Worm (Caenorhabditis elegans) whole organism, L3 larva: ENCODE measurements around the gene C42C1.8.

Source experiments
- R02D3.7 ChIP-seq: fragments of 150-350 bp; optimal IDR thresholded peaks from 2 replicates; lab custom pipeline; 2014; ENCODE audit warnings: missing biosample characterization, missing genetic modification characterization
- ZK546.5 ChIP-seq: sonication (generic microtip); optimal IDR thresholded peaks from 2 replicates; lab custom pipeline; 2017; ENCODE audit warnings: missing biosample characterization, missing genetic modification characterization
- aly-2 ChIP-seq: fragments of 150-350 bp; optimal IDR thresholded peaks from 2 replicates; lab custom pipeline; 2014; ENCODE audit warnings: missing biosample characterization, missing genetic modification characterization
- ama-1 ChIP-seq: fragments of 150-350 bp; optimal IDR thresholded peaks from 2 replicates; lab custom pipeline; 2018
- ceh-16 ChIP-seq: sonication (generic microtip); optimal IDR thresholded peaks from 2 replicates; lab custom pipeline; 2017; ENCODE audit warnings: missing biosample characterization, missing genetic modification characterization
- ceh-9 ChIP-seq: sonication (generic microtip); optimal IDR thresholded peaks from 2 replicates; lab custom pipeline; 2018; ENCODE audit warnings: missing biosample characterization, missing genetic modification characterization
- daf-12 ChIP-seq: fragments of 150-350 bp; optimal IDR thresholded peaks from 2 replicates; lab custom pipeline; 2014; ENCODE audit warnings: missing biosample characterization, missing genetic modification reagents, missing genetic modification characterization
- egl-5 ChIP-seq: fragments of 150-350 bp; optimal IDR thresholded peaks from 2 replicates; lab custom pipeline; 2017; ENCODE audit warnings: missing biosample characterization, missing genetic modification reagents, missing genetic modification characterization, inconsistent platforms
- elt-2 ChIP-seq: sonication (generic microtip); optimal IDR thresholded peaks from 2 replicates; lab custom pipeline; 2016; ENCODE audit warnings: missing genetic modification reagents, mild to moderate bottlenecking, missing genetic modification characterization, missing compliant biosample characterization
- elt-3 ChIP-seq, 3 experiments: fragments of 150-350 bp in 1 of 3; sonication (generic microtip) in 2 of 3; optimal IDR thresholded peaks; 2 replicates in 2 of 3; 4 replicates in 1 of 3; lab custom pipeline; 2014 to 2017; ENCODE audit warnings: missing biosample characterization in 3 of 3, missing genetic modification characterization in 3 of 3
- eor-1 ChIP-seq, 2 experiments: fragments of 150-350 bp; optimal IDR thresholded peaks; 2 replicates each; lab custom pipeline; 2014 to 2018; ENCODE audit warnings: missing biosample characterization in 2 of 2, missing genetic modification characterization in 2 of 2
- fkh-10 ChIP-seq: sonication (generic microtip); optimal IDR thresholded peaks from 2 replicates; lab custom pipeline; 2017; ENCODE audit warnings: missing biosample characterization, missing genetic modification reagents, missing genetic modification characterization
- fkh-2 ChIP-seq: fragments of 150-350 bp; optimal IDR thresholded peaks from 2 replicates; lab custom pipeline; 2014; ENCODE audit warnings: missing biosample characterization, missing genetic modification reagents, missing genetic modification characterization
- fos-1 ChIP-seq: fragments of 150-350 bp; optimal IDR thresholded peaks from 2 replicates; lab custom pipeline; 2014; ENCODE audit warnings: missing biosample characterization, missing genetic modification characterization
- hmg-11 ChIP-seq: sonication (generic microtip); optimal IDR thresholded peaks from 2 replicates; lab custom pipeline; 2016; ENCODE audit warnings: missing genetic modification characterization, missing compliant biosample characterization
- jun-1 ChIP-seq: fragments of 150-350 bp; optimal IDR thresholded peaks from 2 replicates; lab custom pipeline; 2014; ENCODE audit warnings: missing biosample characterization, missing genetic modification reagents, missing genetic modification characterization
- lin-15B ChIP-seq: fragments of 150-350 bp; optimal IDR thresholded peaks from 2 replicates; lab custom pipeline; 2014; ENCODE audit warnings: missing biosample characterization, missing genetic modification characterization
- lin-39 ChIP-seq: fragments of 150-350 bp; optimal IDR thresholded peaks from 2 replicates; lab custom pipeline; 2018; ENCODE audit warnings: missing biosample characterization, missing genetic modification reagents, missing genetic modification characterization
- mdl-1 ChIP-seq: fragments of 150-350 bp; optimal IDR thresholded peaks from 2 replicates; lab custom pipeline; 2014; ENCODE audit warnings: missing biosample characterization, missing genetic modification characterization
- mml-1 ChIP-seq: fragments of 150-350 bp; sonication (generic microtip); optimal IDR thresholded peaks from 3 replicates; lab custom pipeline; 2014; ENCODE audit warnings: missing biosample characterization, missing genetic modification characterization
- nfya-1 ChIP-seq: sonication (generic microtip); optimal IDR thresholded peaks from 2 replicates; lab custom pipeline; 2017; ENCODE audit warnings: missing genetic modification characterization, mild to moderate bottlenecking, missing compliant biosample characterization, antibody characterized with exemption, moderate library complexity; ENCODE audit not compliant: insufficient read depth
- nhr-23 ChIP-seq: fragments of 150-350 bp; optimal IDR thresholded peaks from 2 replicates; lab custom pipeline; 2014; ENCODE audit warnings: missing biosample characterization, missing genetic modification reagents, missing genetic modification characterization
- nhr-237 ChIP-seq: fragments of 150-350 bp; optimal IDR thresholded peaks from 2 replicates; lab custom pipeline; 2014; ENCODE audit warnings: missing biosample characterization, missing genetic modification characterization
- nhr-25 ChIP-seq: sonication (generic microtip); optimal IDR thresholded peaks from 2 replicates; lab custom pipeline; 2017; ENCODE audit warnings: missing biosample characterization, missing genetic modification characterization
- nhr-43 ChIP-seq: sonication (generic microtip); optimal IDR thresholded peaks from 2 replicates; lab custom pipeline; 2016; ENCODE audit warnings: mild to moderate bottlenecking, missing genetic modification characterization, missing compliant biosample characterization; ENCODE audit not compliant: poor library complexity, severe bottlenecking
- pha-4 ChIP-seq: fragments of 150-350 bp; optimal IDR thresholded peaks from 2 replicates; lab custom pipeline; 2014; ENCODE audit warnings: missing biosample characterization, missing genetic modification reagents, missing genetic modification characterization
- pqm-1 ChIP-seq: fragments of 150-350 bp; optimal IDR thresholded peaks from 2 replicates; lab custom pipeline; 2017; ENCODE audit warnings: missing biosample characterization, missing genetic modification characterization, inconsistent platforms
- sea-2 ChIP-seq: fragments of 150-350 bp; sonication (generic microtip); optimal IDR thresholded peaks from 4 replicates; lab custom pipeline; 2014; ENCODE audit warnings: missing biosample characterization, missing genetic modification reagents, missing genetic modification characterization
- skn-1 ChIP-seq: fragments of 150-350 bp; optimal IDR thresholded peaks from 2 replicates; lab custom pipeline; 2014; ENCODE audit warnings: missing biosample characterization, missing genetic modification characterization
- snpc-4 ChIP-seq: fragments of 150-350 bp; optimal IDR thresholded peaks from 2 replicates; lab custom pipeline; 2014; ENCODE audit warnings: missing biosample characterization, missing genetic modification characterization
- tbx-2 ChIP-seq: sonication (generic microtip); optimal IDR thresholded peaks from 2 replicates; lab custom pipeline; 2016; ENCODE audit warnings: mild to moderate bottlenecking, missing genetic modification characterization, missing compliant biosample characterization
- unc-39 ChIP-seq: sonication (generic microtip); optimal IDR thresholded peaks from 4 replicates; lab custom pipeline; 2017; ENCODE audit warnings: missing biosample characterization, missing genetic modification characterization
- unc-62 ChIP-seq: fragments of 150-350 bp; sonication (generic microtip); optimal IDR thresholded peaks from 4 replicates; lab custom pipeline; 2014; ENCODE audit warnings: missing biosample characterization, missing genetic modification reagents, missing genetic modification characterization
- zag-1 ChIP-seq: fragments of 150-350 bp; optimal IDR thresholded peaks from 2 replicates; lab custom pipeline; 2014; ENCODE audit warnings: missing biosample characterization, missing genetic modification characterization
- ztf-11 ChIP-seq: fragments of 150-350 bp; optimal IDR thresholded peaks from 2 replicates; lab custom pipeline; 2014; ENCODE audit warnings: missing biosample characterization, missing genetic modification characterization
- ztf-4 ChIP-seq: fragments of 150-350 bp; optimal IDR thresholded peaks from 2 replicates; lab custom pipeline; 2014; ENCODE audit warnings: missing biosample characterization, missing genetic modification characterization

The C42C1.8 gene

DNA sequence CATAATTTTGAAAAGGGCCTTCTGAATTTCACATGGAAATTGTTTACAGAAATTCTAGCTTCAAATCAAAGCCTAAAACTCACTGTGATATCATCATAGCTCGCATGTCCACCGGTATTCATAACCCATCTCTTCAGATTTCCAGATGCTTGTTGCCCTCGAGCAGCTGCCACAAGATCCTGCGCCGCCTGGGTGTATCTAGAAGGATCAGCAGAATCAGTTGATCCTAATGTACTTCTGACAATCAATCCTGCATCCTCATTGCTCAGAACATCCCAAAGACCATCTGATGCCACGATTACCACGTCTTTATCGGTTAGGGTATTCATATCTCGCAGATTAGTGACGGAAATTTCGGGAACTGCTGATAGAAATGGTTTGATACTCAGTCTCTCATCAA lies 25.0 kb upstream of the C42C1.8 start:
- TF ChIP-seq lin-15B (tag; lab: Kevin White, UChicago) (no peak), pqm-1 (tag; lab: Kevin White, UChicago) (no peak), eor-1 (tag; optimal IDR thresholded peaks at IDR 0.05; lab: Kevin White, UChicago) (no peak), unc-62 (GFP tag; lab: Kevin White, UChicago) (no peak), hmg-11 (no peak), ama-1 (lab: Kevin White, UChicago) (no peak), snpc-4 (tag; lab: Kevin White, UChicago) (no peak), aly-2 (tag; lab: Kevin White, UChicago) (no peak), fos-1 (tag; lab: Kevin White, UChicago) (no peak), ztf-11 (no peak), daf-12 (tag; lab: Kevin White, UChicago) (no peak), lin-39 (tag; lab: Kevin White, UChicago) (no peak), sea-2 (GFP tag; lab: Kevin White, UChicago) (no peak), unc-39 (no peak), skn-1 (tag; lab: Kevin White, UChicago) (no peak)
- TF ChIP-seq, all 47 proteins: peak for 0

- TF ChIP-seq lin-15B (tag; lab: Kevin White, UChicago) = peak; percentile 82
- TF ChIP-seq lin-39 (tag; lab: Kevin White, UChicago) = peak; percentile 85
- peak; percentile 88 for TF ChIP-seq pha-4 (tag; lab: Kevin White, UChicago)
- peak; percentile 88 for TF ChIP-seq R02D3.7 (tag; lab: Kevin White, UChicago)
- peak; percentile 27 for TF ChIP-seq nhr-23 (tag; lab: Kevin White, UChicago)
- TF ChIP-seq nhr-43 (tag; lab: Kevin White, UChicago) = no peak
- no peak for TF ChIP-seq fkh-2 (tag; lab: Kevin White, UChicago)
- TF ChIP-seq pqm-1 (tag; lab: Kevin White, UChicago) = peak; percentile 11
- TF ChIP-seq ceh-9 = no peak
- TF ChIP-seq hmg-11 = peak; percentile 31
- TF ChIP-seq skn-1 (tag; lab: Kevin White, UChicago) = peak; percentile 21
- TF ChIP-seq nhr-25 (tag; lab: Kevin White, UChicago) = peak; percentile 37
- TF ChIP-seq nfya-1 (tag; lab: Kevin White, UChicago) = peak; percentile 95
- peak; percentile 87 for TF ChIP-seq egl-5 (tag; lab: Kevin White, UChicago)
- TF ChIP-seq zag-1 (tag; lab: Kevin White, UChicago) = no peak
Measured at ce11 chrIV:12268272-12269045, 22.4 kb upstream of the C42C1.8 start, which contains the start of the genes ppm-1.H and rpl-34. Gene ppm-1.H, minus strand, starts transcription at chrIV:12268322. Gene rpl-34, plus strand, starts transcription at chrIV:12268995.

DNA sequence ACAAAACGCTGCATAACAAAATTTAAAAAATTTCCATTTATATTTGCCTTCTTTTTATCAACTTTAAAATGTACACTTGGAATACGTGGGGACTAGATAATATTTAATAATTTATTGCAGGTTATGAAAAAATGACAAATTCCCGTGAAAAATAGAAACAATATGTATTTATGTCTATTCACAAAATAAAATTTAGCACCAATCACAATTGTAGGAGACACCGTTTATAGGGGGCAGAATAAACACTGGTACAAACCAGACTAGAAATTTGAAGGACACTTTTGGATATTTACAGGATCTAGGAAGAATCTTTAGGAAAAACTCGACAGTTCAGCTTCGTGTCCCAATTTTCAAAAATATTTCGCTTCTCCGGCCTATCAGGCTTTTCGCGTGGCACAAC lies 20.5 kb upstream of the C42C1.8 start, which contains the start of gene C42C1.3:
Gene C42C1.3, minus strand, starts transcription at position 101 of the 400 bp plus-strand sequence.
- TF ChIP-seq fkh-2 (tag; lab: Kevin White, UChicago) (no peak), hmg-11 (no peak), snpc-4 (tag; lab: Kevin White, UChicago) (no peak), daf-12 (tag; lab: Kevin White, UChicago) (no peak), jun-1 (tag; lab: Kevin White, UChicago) (no peak), nhr-25 (tag; lab: Kevin White, UChicago) (no peak), nhr-43 (tag; lab: Kevin White, UChicago) (no peak), egl-5 (tag; lab: Kevin White, UChicago) (no peak), ZK546.5 (tag; lab: Kevin White, UChicago) (no peak), ama-1 (lab: Kevin White, UChicago) (no peak), unc-39 (no peak), fos-1 (tag; lab: Kevin White, UChicago) (no peak), fkh-10 (no peak)

DNA sequence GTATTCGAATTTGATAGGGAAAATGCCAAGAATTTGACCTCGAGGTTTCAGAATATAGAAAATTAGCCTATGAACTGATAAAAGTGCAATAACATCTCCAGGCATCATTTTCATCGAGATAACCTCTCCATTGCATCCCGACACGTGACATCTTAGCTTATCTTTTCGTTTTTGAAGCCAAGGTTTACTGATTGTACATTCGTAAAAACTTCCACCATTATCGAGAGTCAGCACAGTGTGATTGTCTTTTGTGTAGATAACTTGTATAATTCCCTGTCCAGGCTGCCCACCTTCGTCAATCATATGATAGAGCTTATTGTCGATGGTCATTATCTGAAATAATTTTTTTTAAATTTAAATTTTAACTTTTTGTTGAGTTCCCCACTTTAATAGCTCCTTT lies 16.5 kb upstream of the C42C1.8 start:
- TF ChIP-seq mml-1 (tag; lab: Kevin White, UChicago) (no peak), snpc-4 (tag; lab: Kevin White, UChicago) (no peak), pqm-1 (tag; lab: Kevin White, UChicago) (peak; percentile 37), elt-2 (tag; lab: Kevin White, UChicago) (peak; percentile 73)

ce11 chrIV:12275892-12276291 lies 15.0 kb upstream of the C42C1.8 start, which contains the start of gene vps-8:
Gene vps-8, minus strand, starts transcription at chrIV:12275992.
- no peak for TF ChIP-seq ceh-9
- no peak for TF ChIP-seq mdl-1 (tag; lab: Kevin White, UChicago)
- TF ChIP-seq lin-15B (tag; lab: Kevin White, UChicago) = no peak
- no peak for TF ChIP-seq ztf-4
- no peak for TF ChIP-seq mml-1 (tag; lab: Kevin White, UChicago)
- no peak for TF ChIP-seq ceh-16
- no peak for TF ChIP-seq elt-3 (tag; optimal IDR thresholded peaks at IDR 0.05; lab: Kevin White, UChicago)
- TF ChIP-seq nhr-237 (tag; lab: Kevin White, UChicago) = no peak
- TF ChIP-seq fos-1 (tag; lab: Kevin White, UChicago) = no peak
- no peak for TF ChIP-seq unc-62 (GFP tag; lab: Kevin White, UChicago)
- TF ChIP-seq zag-1 (tag; lab: Kevin White, UChicago) = no peak
- TF ChIP-seq tbx-2 (tag; lab: Kevin White, UChicago) = no peak
- TF ChIP-seq snpc-4 (tag; lab: Kevin White, UChicago) = no peak
